Fruit fly (Drosophila melanogaster): Measurements from ENCODE around the gene eIF3g1.
A peak's percentile ranks its signal among the peaks of the same experiment; 100 is the strongest.

Gene eIF3g1

dm6 chrX:2642484-2643379 lies 32.6 kb upstream of the eIF3g1 start:
- TF ChIP-seq ey (GFP tag; optimal IDR thresholded peaks at IDR 0.05) (no peak), rgr (GFP tag; optimal IDR thresholded peaks at IDR 0.05) (peak; percentile 7), tai (GFP tag; optimal IDR thresholded peaks at IDR 0.05) (no peak), usp (GFP tag; optimal IDR thresholded peaks at IDR 0.05) (no peak), CG32264 (GFP tag; optimal IDR thresholded peaks at IDR 0.05) (no peak), GATAd (GFP tag; optimal IDR thresholded peaks at IDR 0.05) (peak; percentile 67), sage (GFP tag; optimal IDR thresholded peaks at IDR 0.05) (peak; percentile 8), brk (GFP tag; optimal IDR thresholded peaks at IDR 0.05) (no peak), HLH106 (tag; optimal IDR thresholded peaks at IDR 0.05) (peak; percentile 17), jim (GFP tag; optimal IDR thresholded peaks at IDR 0.05) (no peak), h (GFP tag; optimal IDR thresholded peaks at IDR 0.05) (peak; percentile 53), dsf (GFP tag; optimal IDR thresholded peaks at IDR 0.05; ENCODE audit: borderline replicate concordance) (no peak), lola (GFP tag; optimal IDR thresholded peaks at IDR 0.05) (no peak), foxo (GFP tag; optimal IDR thresholded peaks at IDR 0.05) (peak in 1 of 2 experiments; percentile 17), Myc (optimal IDR thresholded peaks at IDR 0.05) (no peak), pan (optimal IDR thresholded peaks at IDR 0.05) (no peak), Jra (GFP tag; optimal IDR thresholded peaks at IDR 0.05) (no peak), br (GFP tag; optimal IDR thresholded peaks at IDR 0.05) (no peak), woc (GFP tag; optimal IDR thresholded peaks at IDR 0.05) (no peak), Abd-B (GFP tag; optimal IDR thresholded peaks at IDR 0.05) (no peak), N (GFP tag; optimal IDR thresholded peaks at IDR 0.05) (peak; percentile 79), Sp1 (GFP tag; optimal IDR thresholded peaks at IDR 0.05) (peak; percentile 19), Hr83 (GFP tag; optimal IDR thresholded peaks at IDR 0.05; ENCODE audit: poor library complexity, severe bottlenecking) (peak; percentile 32), dl (GFP tag; optimal IDR thresholded peaks at IDR 0.05; ENCODE audit: insufficient read depth in 1 of 2, partially characterized antibody in 2 of 2) (peak; percentile 95), dmrt93B (GFP tag; optimal IDR thresholded peaks at IDR 0.05) (no peak), Hr78 (GFP tag; optimal IDR thresholded peaks at IDR 0.05) (no peak), sv (GFP tag; optimal IDR thresholded peaks at IDR 0.05) (no peak), Rel (GFP tag; optimal IDR thresholded peaks at IDR 0.05) (peak; percentile 43), Rel (tag; optimal IDR thresholded peaks at IDR 0.05) (no peak), Dfd (GFP tag; optimal IDR thresholded peaks at IDR 0.05) (no peak), psq (GFP tag; optimal IDR thresholded peaks at IDR 0.05) (peak; percentile 84), CG9705 (GFP tag; optimal IDR thresholded peaks at IDR 0.05) (no peak), Hnf4 (GFP tag; optimal IDR thresholded peaks at IDR 0.05) (peak; percentile 2), OdsH (GFP tag; optimal IDR thresholded peaks at IDR 0.05) (peak; percentile 29), Dif (GFP tag; optimal IDR thresholded peaks at IDR 0.05; ENCODE audit: partially characterized antibody) (peak; percentile 96), CrebA (GFP tag; optimal IDR thresholded peaks at IDR 0.05; ENCODE audit: borderline replicate concordance) (no peak), fru (GFP tag; optimal IDR thresholded peaks at IDR 0.05) (no peak), Mio (GFP tag; optimal IDR thresholded peaks at IDR 0.05) (no peak), Vsx2 (GFP tag; optimal IDR thresholded peaks at IDR 0.05; ENCODE audit: partially characterized antibody) (peak; percentile 82)

- TF ChIP-seq fru (GFP tag; optimal IDR thresholded peaks at IDR 0.05), result peak; percentile 6
- TF ChIP-seq N (GFP tag; optimal IDR thresholded peaks at IDR 0.05), result no peak
- peak; percentile 8 for TF ChIP-seq sv (GFP tag; optimal IDR thresholded peaks at IDR 0.05)
- no peak for TF ChIP-seq Hnf4 (GFP tag; optimal IDR thresholded peaks at IDR 0.05)
- no peak for TF ChIP-seq rgr (GFP tag; optimal IDR thresholded peaks at IDR 0.05)
- peak; percentile 18 for TF ChIP-seq h (GFP tag; optimal IDR thresholded peaks at IDR 0.05)
- peak in 1 of 2 experiments; percentile 8 for TF ChIP-seq foxo (GFP tag; optimal IDR thresholded peaks at IDR 0.05)
- TF ChIP-seq ey (GFP tag; optimal IDR thresholded peaks at IDR 0.05), result peak; percentile 1
Measured at dm6 chrX:2638646-2639045, 28.5 kb upstream of the eIF3g1 start.

Measured in whole organism, wandering third instar larva.